Worm (Caenorhabditis elegans) whole organism, L4 larva: Measurements from ENCODE around the gene fbxa-26.
"Not testable (repeated sequence)": the region's sequence is repeated elsewhere in the genome, so short reads cannot be mapped to it uniquely, and the experiment has no call there.

Experiments used
- T26A8.4 ChIP-seq: fragments of 200-800 bp; sonication (Bioruptor generic); IDR thresholded peaks from 2 replicates; pipeline ENCODE4 v1.3.6; 2022; ENCODE audit warnings: missing genetic modification characterization, missing compliant biosample characterization
- Y105C5A.15 ChIP-seq: fragments of 200-800 bp; sonication (Bioruptor generic); IDR thresholded peaks from 2 replicates; pipeline ENCODE4 v1.3.6; 2022; ENCODE audit warnings: missing genetic modification characterization, missing compliant biosample characterization
- aly-2 ChIP-seq: sonication (generic microtip); optimal IDR thresholded peaks from 2 replicates; lab custom pipeline; 2018; ENCODE audit warnings: missing biosample characterization, missing genetic modification characterization
- ces-1 ChIP-seq: fragments of 150-350 bp; sonication (generic microtip); optimal IDR thresholded peaks from 4 replicates; lab custom pipeline; 2014; ENCODE audit warnings: missing biosample characterization, missing genetic modification reagents, missing genetic modification characterization
- fkh-10 ChIP-seq: fragments of 150-350 bp; optimal IDR thresholded peaks from 2 replicates; lab custom pipeline; 2014; ENCODE audit warnings: missing biosample characterization, missing genetic modification reagents, missing genetic modification characterization
- lsy-2 ChIP-seq, 2 experiments: fragments of 150-350 bp in 1 of 2; sonication (generic microtip) in 1 of 2; optimal IDR thresholded peaks; 2 replicates each; lab custom pipeline; 2014 to 2017; ENCODE audit warnings: missing biosample characterization in 2 of 2, missing genetic modification characterization in 2 of 2
- nhr-10 ChIP-seq: fragments of 150-350 bp; optimal IDR thresholded peaks from 2 replicates; lab custom pipeline; 2014; ENCODE audit warnings: missing biosample characterization, missing genetic modification characterization
- nhr-28 ChIP-seq: fragments of 150-350 bp; optimal IDR thresholded peaks from 2 replicates; lab custom pipeline; 2014; ENCODE audit warnings: missing biosample characterization, missing genetic modification characterization
- nhr-41 ChIP-seq: fragments of 200-800 bp; sonication (Bioruptor generic); IDR thresholded peaks from 2 replicates; pipeline ENCODE4 v1.3.6; 2022; ENCODE audit warnings: missing genetic modification reagents, missing genetic modification characterization, missing compliant biosample characterization
- nhr-6 ChIP-seq: fragments of 150-350 bp; optimal IDR thresholded peaks from 2 replicates; lab custom pipeline; 2014; ENCODE audit warnings: missing biosample characterization, missing genetic modification characterization
- pha-4 ChIP-seq, 2 experiments: fragments of 150-350 bp in 1 of 2; fragments of 200-800 bp in 1 of 2; sonication (Bioruptor generic) in 1 of 2; IDR thresholded peaks in 1 of 2; optimal IDR thresholded peaks in 1 of 2; 2 replicates each; pipeline versions ENCODE4 v1.3.6 to Lab custom; 2014 to 2022; ENCODE audit warnings: missing genetic modification characterization in 2 of 2, missing genetic modification reagents in 2 of 2, missing biosample characterization in 1 of 2, missing compliant biosample characterization in 1 of 2
- sdz-12 ChIP-seq: fragments of 200-800 bp; sonication (Bioruptor generic); optimal IDR thresholded peaks from 2 replicates; lab custom pipeline; 2018; ENCODE audit warnings: mild to moderate bottlenecking, missing genetic modification characterization, missing compliant biosample characterization
- skn-1 ChIP-seq: fragments of 150-350 bp; optimal IDR thresholded peaks from 2 replicates; lab custom pipeline; 2014; ENCODE audit warnings: missing biosample characterization, missing genetic modification characterization
- unc-39 ChIP-seq: sonication (generic microtip); optimal IDR thresholded peaks from 2 replicates; lab custom pipeline; 2017; ENCODE audit warnings: missing biosample characterization, missing genetic modification characterization

DNA sequence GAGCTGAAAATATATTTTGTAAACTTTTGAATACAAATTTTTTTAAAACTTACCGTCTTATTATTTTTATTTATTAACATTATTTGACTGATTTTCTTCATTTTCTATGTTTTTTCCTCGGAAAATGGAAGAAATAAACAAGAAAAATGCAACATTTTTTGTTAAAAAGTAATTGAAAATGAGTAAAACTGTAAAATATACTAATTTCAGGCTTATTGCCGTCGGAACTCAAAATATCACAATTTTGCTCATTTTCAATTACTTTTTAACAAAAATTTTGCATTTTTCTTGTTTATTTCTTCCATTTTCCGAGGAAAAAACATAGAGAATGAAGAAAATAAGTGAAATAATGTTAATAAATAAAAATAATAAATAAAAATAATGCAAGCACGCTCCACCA is 33.2 kb upstream of the fbxa-26 start, which contains the start of gene Y82E9BR.10:
- not testable (repeated sequence) for TF ChIP-seq skn-1 (tag; lab: Kevin White, UChicago); Y105C5A.15; unc-39; fkh-10 (GFP tag; lab: Kevin White, UChicago); aly-2 (tag; lab: Kevin White, UChicago); sdz-12 (GFP tag; lab: Kevin White, UChicago); nhr-41 (GFP tag; lab: Robert Waterston, UW); ces-1 (GFP tag; lab: Kevin White, UChicago); nhr-10 (tag; lab: Kevin White, UChicago); nhr-28 (tag; lab: Kevin White, UChicago); lsy-2 (tag; optimal IDR thresholded peaks at IDR 0.05; lab: Kevin White, UChicago); pha-4 (GFP tag; IDR thresholded peaks at IDR 0.05; lab: Robert Waterston, UW); pha-4 (tag; optimal IDR thresholded peaks at IDR 0.05; lab: Kevin White, UChicago); nhr-6 (tag; lab: Kevin White, UChicago); T26A8.4 (GFP tag; lab: Robert Waterston, UW)
